Fruit fly (Drosophila melanogaster) whole organism, embryonic: Measurements from ENCODE around the gene Vps39.

ENCODE experiments used
- Abd-B ChIP-seq: fragments of 200-800 bp; sonication (Bioruptor generic); optimal IDR thresholded peaks from 2 replicates; lab custom pipeline; 2018; ENCODE audit warnings: missing biosample characterization, mild to moderate bottlenecking, missing genetic modification characterization, moderate library complexity
- Atf6 ChIP-seq: fragments of 200-800 bp; sonication (Bioruptor generic); IDR thresholded peaks from 2 replicates; pipeline ENCODE4 v1.3.6; 2022; ENCODE audit warnings: missing biosample characterization, missing genetic modification characterization
- CG10209 ChIP-seq: fragments of 200-800 bp; sonication (Bioruptor generic); optimal IDR thresholded peaks from 3 replicates; lab custom pipeline; 2017; ENCODE audit warnings: missing biosample characterization, mild to moderate bottlenecking, missing genetic modification characterization, missing genetic modification reagents
- CG10321 ChIP-seq: fragments of 200-800 bp; sonication (Bioruptor generic); IDR thresholded peaks from 2 replicates; pipeline ENCODE4 v1.3.6; 2022; ENCODE audit warnings: missing biosample characterization, missing genetic modification characterization
- CG10543 ChIP-seq: fragments of 200-800 bp; sonication (Bioruptor generic); optimal IDR thresholded peaks from 3 replicates; lab custom pipeline; 2017; ENCODE audit warnings: missing biosample characterization, mild to moderate bottlenecking, missing genetic modification characterization, moderate library complexity
- CG12659 ChIP-seq: fragments of 200-800 bp; sonication (Bioruptor generic); optimal IDR thresholded peaks from 3 replicates; lab custom pipeline; 2017; ENCODE audit warnings: mild to moderate bottlenecking, missing biosample characterization, missing genetic modification reagents, missing genetic modification characterization
- CG12769 ChIP-seq: fragments of 200-800 bp; sonication (Bioruptor generic); optimal IDR thresholded peaks from 2 replicates; lab custom pipeline; 2019; ENCODE audit warnings: missing biosample characterization, mild to moderate bottlenecking, missing genetic modification characterization, moderate library complexity
- CG12942 ChIP-seq: fragments of 200-800 bp; sonication (Bioruptor generic); optimal IDR thresholded peaks from 3 replicates; lab custom pipeline; 2016; ENCODE audit warnings: missing biosample characterization, missing genetic modification characterization
- CG14441 ChIP-seq: fragments of 200-800 bp; sonication (Bioruptor generic); IDR thresholded peaks from 2 replicates; pipeline ENCODE4 v1.3.6; 2022; ENCODE audit warnings: missing biosample characterization, missing genetic modification characterization
- CG16863 ChIP-seq: fragments of 200-800 bp; sonication (Bioruptor generic); optimal IDR thresholded peaks from 3 replicates; lab custom pipeline; 2016; ENCODE audit warnings: missing biosample characterization, missing genetic modification characterization
- CG2678 ChIP-seq: fragments of 200-800 bp; sonication (Bioruptor generic); optimal IDR thresholded peaks from 3 replicates; lab custom pipeline; 2019; ENCODE audit warnings: missing biosample characterization, mild to moderate bottlenecking, missing genetic modification characterization, moderate library complexity
- CG30020 ChIP-seq: fragments of 200-800 bp; optimal IDR thresholded peaks from 2 replicates; lab custom pipeline; 2019; ENCODE audit warnings: missing biosample characterization, mild to moderate bottlenecking, missing genetic modification characterization, moderate library complexity
- CG32767 ChIP-seq: fragments of 200-800 bp; sonication (Bioruptor generic); IDR thresholded peaks from 2 replicates; pipeline ENCODE4 v1.3.6; 2022; ENCODE audit warnings: missing biosample characterization, missing genetic modification characterization
- CG3995 ChIP-seq: fragments of 200-800 bp; sonication (Bioruptor generic); optimal IDR thresholded peaks from 3 replicates; lab custom pipeline; 2016; ENCODE audit warnings: missing biosample characterization, missing genetic modification characterization
- CG5180 ChIP-seq: fragments of 200-800 bp; sonication (Bioruptor generic); optimal IDR thresholded peaks from 3 replicates; lab custom pipeline; 2017; ENCODE audit warnings: missing biosample characterization, missing genetic modification characterization, mild to moderate bottlenecking, moderate library complexity, missing genetic modification reagents
- CG6689 ChIP-seq: fragments of 200-800 bp; sonication (Bioruptor generic); IDR thresholded peaks from 2 replicates; pipeline ENCODE4 v1.3.6; 2022; ENCODE audit warnings: missing biosample characterization, missing genetic modification characterization
- CG6765 ChIP-seq: fragments of 200-800 bp; sonication (Bioruptor generic); optimal IDR thresholded peaks from 3 replicates; lab custom pipeline; 2017; ENCODE audit warnings: missing biosample characterization, mild to moderate bottlenecking, missing genetic modification characterization
- CrebB ChIP-seq: fragments of 200-800 bp; sonication (Bioruptor generic); optimal IDR thresholded peaks from 3 replicates; lab custom pipeline; 2018; ENCODE audit warnings: missing biosample characterization, mild to moderate bottlenecking, missing genetic modification characterization
- Dll ChIP-seq: fragments of 200-800 bp; sonication (Bioruptor generic); IDR thresholded peaks from 4 replicates; pipeline ENCODE4 v1.3.6; 2022; ENCODE audit warnings: missing biosample characterization, missing genetic modification characterization; ENCODE audit not compliant: partially characterized antibody
- Drgx ChIP-seq: fragments of 200-800 bp; sonication (Bioruptor generic); IDR thresholded peaks from 2 replicates; pipeline ENCODE4 v1.3.6; 2022; ENCODE audit warnings: missing biosample characterization, missing genetic modification characterization
- Ets65A ChIP-seq: fragments of 200-800 bp; sonication (Bioruptor generic); peaks from one replicate; lab custom pipeline; 2016; ENCODE audit warnings: missing biosample characterization, missing genetic modification characterization
- Hmr ChIP-seq: fragments of 200-800 bp; sonication (Bioruptor generic); optimal IDR thresholded peaks from 3 replicates; lab custom pipeline; 2017; ENCODE audit warnings: mild to moderate bottlenecking, missing biosample characterization, missing genetic modification reagents, missing genetic modification characterization
- Max ChIP-seq: fragments of 200-800 bp; sonication (Bioruptor generic); optimal IDR thresholded peaks from 2 replicates; lab custom pipeline; 2016; ENCODE audit warnings: missing biosample characterization, mild to moderate bottlenecking, missing genetic modification characterization
- Meics ChIP-seq: fragments of 200-800 bp; sonication (Bioruptor generic); optimal IDR thresholded peaks from 2 replicates; lab custom pipeline; 2017; ENCODE audit warnings: missing biosample characterization, mild to moderate bottlenecking, missing genetic modification characterization
- Oli ChIP-seq: fragments of 200-800 bp; sonication (Bioruptor generic); optimal IDR thresholded peaks from 2 replicates; lab custom pipeline; 2018; ENCODE audit warnings: missing biosample characterization, mild to moderate bottlenecking, missing genetic modification characterization, moderate library complexity
- Optix ChIP-seq: fragments of 200-800 bp; sonication (Bioruptor generic); IDR thresholded peaks from 3 replicates; pipeline ENCODE4 v1.3.6; 2022; ENCODE audit warnings: missing biosample characterization, missing genetic modification characterization
- PHDP ChIP-seq: fragments of 200-800 bp; sonication (Bioruptor generic); optimal IDR thresholded peaks from 3 replicates; lab custom pipeline; 2018; ENCODE audit warnings: missing biosample characterization, mild to moderate bottlenecking, missing genetic modification characterization, moderate library complexity
- Ravus ChIP-seq: fragments of 200-800 bp; sonication (Bioruptor generic); IDR thresholded peaks from 2 replicates; pipeline ENCODE4 v1.3.6; 2022; ENCODE audit warnings: missing biosample characterization, missing genetic modification characterization
- Rx ChIP-seq: fragments of 200-800 bp; sonication (Bioruptor generic); IDR thresholded peaks from 2 replicates; pipeline ENCODE4 v1.3.6; 2022; ENCODE audit warnings: missing biosample characterization, missing genetic modification characterization
- Sox102F ChIP-seq: fragments of 200-800 bp; sonication (Bioruptor generic); optimal IDR thresholded peaks from 2 replicates; lab custom pipeline; 2018; ENCODE audit warnings: missing biosample characterization, mild to moderate bottlenecking, missing genetic modification characterization, moderate library complexity
- Taf1 ChIP-seq: fragments of 200-800 bp; sonication (Bioruptor generic); IDR thresholded peaks from 2 replicates; pipeline ENCODE4 v1.3.6; 2022; ENCODE audit warnings: missing biosample characterization, missing genetic modification characterization
- bbx ChIP-seq: fragments of 200-800 bp; sonication (Bioruptor generic); IDR thresholded peaks from 2 replicates; pipeline ENCODE4 v1.3.6; 2022; ENCODE audit warnings: missing biosample characterization, missing genetic modification characterization; ENCODE audit not compliant: partially characterized antibody
- chm ChIP-seq: fragments of 200-800 bp; sonication (Bioruptor generic); IDR thresholded peaks from 2 replicates; pipeline ENCODE4 v1.3.6; 2022; ENCODE audit warnings: missing biosample characterization, missing genetic modification characterization
- ci ChIP-seq: fragments of 200-800 bp; sonication (Bioruptor generic); IDR thresholded peaks from 3 replicates; pipeline ENCODE4 v1.3.6; 2022; ENCODE audit warnings: missing biosample characterization, missing genetic modification characterization
- dati ChIP-seq: fragments of 200-800 bp; sonication (Bioruptor generic); IDR thresholded peaks from 2 replicates; pipeline ENCODE4 v1.3.6; 2022; ENCODE audit warnings: missing biosample characterization, missing genetic modification characterization
- gce ChIP-seq: fragments of 200-800 bp; sonication (Bioruptor generic); IDR thresholded peaks from 3 replicates; pipeline ENCODE4 v1.3.6; 2022; ENCODE audit warnings: missing biosample characterization, missing genetic modification characterization
- grn ChIP-seq: fragments of 200-800 bp; sonication (Bioruptor generic); optimal IDR thresholded peaks from 3 replicates; lab custom pipeline; 2017; ENCODE audit warnings: missing biosample characterization, missing genetic modification characterization
- nerfin-2 ChIP-seq: fragments of 200-800 bp; sonication (Bioruptor generic); IDR thresholded peaks from 2 replicates; pipeline ENCODE4 v1.3.6; 2022; ENCODE audit warnings: missing biosample characterization, missing genetic modification characterization; ENCODE audit not compliant: partially characterized antibody
- nmo ChIP-seq: fragments of 200-800 bp; sonication (Bioruptor generic); optimal IDR thresholded peaks from 2 replicates; lab custom pipeline; 2018; ENCODE audit warnings: missing biosample characterization, mild to moderate bottlenecking, missing genetic modification characterization, moderate library complexity
- org-1 ChIP-seq: fragments of 200-800 bp; sonication (Bioruptor generic); optimal IDR thresholded peaks from 2 replicates; lab custom pipeline; 2017; ENCODE audit warnings: missing biosample characterization, missing genetic modification characterization
- pros ChIP-seq: fragments of 200-800 bp; sonication (Bioruptor generic); optimal IDR thresholded peaks from 3 replicates; lab custom pipeline; 2019; ENCODE audit warnings: missing biosample characterization, mild to moderate bottlenecking, missing genetic modification characterization, moderate library complexity
- ranshi ChIP-seq: fragments of 200-800 bp; sonication (Bioruptor generic); IDR thresholded peaks from 2 replicates; pipeline ENCODE4 v1.3.6; 2022; ENCODE audit warnings: missing biosample characterization, missing genetic modification characterization
- rib ChIP-seq: fragments of 200-800 bp; sonication (Bioruptor generic); IDR thresholded peaks from 2 replicates; pipeline ENCODE4 v1.3.6; 2022; ENCODE audit warnings: missing biosample characterization, missing genetic modification characterization
- slp2 ChIP-seq: fragments of 200-800 bp; sonication (Bioruptor generic); optimal IDR thresholded peaks from 2 replicates; lab custom pipeline; 2016; ENCODE audit warnings: missing biosample characterization, missing genetic modification characterization
- sob ChIP-seq: fragments of 200-800 bp; sonication (Bioruptor generic); IDR thresholded peaks from 2 replicates; pipeline ENCODE4 v1.3.6; 2022; ENCODE audit warnings: missing biosample characterization, missing genetic modification characterization
- stwl ChIP-seq: fragments of 200-800 bp; sonication (Bioruptor generic); optimal IDR thresholded peaks from 3 replicates; lab custom pipeline; 2018; ENCODE audit warnings: missing biosample characterization, mild to moderate bottlenecking, missing genetic modification characterization, moderate library complexity
- toy ChIP-seq: fragments of 200-800 bp; sonication (Bioruptor generic); IDR thresholded peaks from 2 replicates; pipeline ENCODE4 v1.3.6; 2022; ENCODE audit warnings: missing biosample characterization, missing genetic modification characterization
- vvl ChIP-seq: fragments of 200-800 bp; sonication (Bioruptor generic); IDR thresholded peaks from 2 replicates; pipeline ENCODE4 v1.3.6; 2022; ENCODE audit warnings: missing biosample characterization, missing genetic modification characterization
- z ChIP-seq: fragments of 200-800 bp; sonication (Bioruptor generic); IDR thresholded peaks from 3 replicates; pipeline ENCODE4 v1.3.6; 2022; ENCODE audit warnings: missing biosample characterization, missing genetic modification characterization
- zf30C ChIP-seq: fragments of 200-800 bp; sonication (Bioruptor generic); optimal IDR thresholded peaks from 3 replicates; lab custom pipeline; 2018; ENCODE audit warnings: missing biosample characterization, mild to moderate bottlenecking, missing genetic modification characterization

Vps39 gene

dm6 chr3R:18310766-18311367 is 36.6 kb upstream of the Vps39 start:
- TF ChIP-seq PHDP (tag; lab: Kevin White, UChicago) (peak; percentile 32), CG6689 (GFP tag; lab: Robert Waterston, UW) (peak; percentile 70; the same call in 1 of the 2 replicates), CG10209 (GFP tag; lab: Kevin White, UChicago) (peak; percentile 17), CG30020 (tag; lab: Kevin White, UChicago) (peak; percentile 28), grn (GFP tag; lab: Kevin White, UChicago) (no peak), chm (GFP tag; lab: Robert Waterston, UW) (0 out of 2 replicates have a peak, but pooled peaks have one; percentile 44), CG10321 (GFP tag; lab: Robert Waterston, UW) (no peak), Ets65A (GFP tag; lab: Kevin White, UChicago) (no peak), vvl (peak; percentile 22; the same call in 1 of the 2 replicates), CG16863 (GFP tag; lab: Kevin White, UChicago) (peak; percentile 1), CG6765 (GFP tag; lab: Kevin White, UChicago) (peak; percentile 41), CG5180 (GFP tag; lab: Kevin White, UChicago) (peak; percentile 8), CG10543 (GFP tag; lab: Kevin White, UChicago) (peak; percentile 46), Max (GFP tag; lab: Kevin White, UChicago) (no peak), CG32767 (GFP tag; lab: Robert Waterston, UW) (no peak), Drgx (GFP tag; lab: Robert Waterston, UW) (0 out of 2 replicates have a peak, but pooled peaks have one; percentile 14), Meics (GFP tag; lab: Kevin White, UChicago) (no peak), Hmr (GFP tag; lab: Kevin White, UChicago) (peak; percentile 23), CG3995 (GFP tag; lab: Kevin White, UChicago) (no peak), nerfin-2 (0 out of 2 replicates have a peak, but pooled peaks have one; percentile 16), ci (GFP tag; lab: Robert Waterston, UW) (peak; percentile 59; the same call in 1 of the 3 replicates), Oli (peak; percentile 17), Taf1 (GFP tag; lab: Robert Waterston, UW) (no peak), Atf6 (0 out of 2 replicates have a peak, but pooled peaks have one; percentile 26), zf30C (GFP tag; lab: Kevin White, UChicago) (no peak), CrebB (tag; lab: Kevin White, UChicago) (no peak), dati (GFP tag; lab: Robert Waterston, UW) (no peak), bbx (GFP tag; lab: Robert Waterston, UW) (peak; percentile 16; the same call in 1 of the 2 replicates), CG2678 (peak; percentile 80), rib (GFP tag; lab: Robert Waterston, UW) (0 out of 2 replicates have a peak, but pooled peaks have one; percentile 40), sob (GFP tag; lab: Robert Waterston, UW) (0 out of 2 replicates have a peak, but pooled peaks have one; percentile 33), pros (GFP tag; lab: Kevin White, UChicago) (no peak), CG12659 (GFP tag; lab: Kevin White, UChicago) (peak; percentile 56), stwl (tag; lab: Kevin White, UChicago) (no peak), Rx (GFP tag; lab: Robert Waterston, UW) (no peak), nmo (GFP tag; lab: Kevin White, UChicago) (peak; percentile 68), slp2 (GFP tag; lab: Kevin White, UChicago) (no peak), CG14441 (GFP tag; lab: Robert Waterston, UW) (peak; percentile 32), Optix (GFP tag; lab: Robert Waterston, UW) (peak; percentile 54; the same call in 1 of the 3 replicates), CG12942 (GFP tag; lab: Kevin White, UChicago) (no peak), org-1 (no peak), Ravus (GFP tag; lab: Robert Waterston, UW) (no peak), toy (GFP tag; lab: Robert Waterston, UW) (no peak), CG12769 (tag; lab: Kevin White, UChicago) (peak; percentile 95), Abd-B (peak; percentile 2), ranshi (GFP tag; lab: Robert Waterston, UW) (no peak), gce (GFP tag; lab: Robert Waterston, UW) (no peak), Sox102F (GFP tag; lab: Kevin White, UChicago) (no peak), z (GFP tag; lab: Robert Waterston, UW) (peak; percentile 93), Dll (GFP tag; lab: Robert Waterston, UW) (no peak)
